Fruit fly (Drosophila melanogaster): Measurements from ENCODE around the gene Samuel.

Gene Samuel

DNA sequence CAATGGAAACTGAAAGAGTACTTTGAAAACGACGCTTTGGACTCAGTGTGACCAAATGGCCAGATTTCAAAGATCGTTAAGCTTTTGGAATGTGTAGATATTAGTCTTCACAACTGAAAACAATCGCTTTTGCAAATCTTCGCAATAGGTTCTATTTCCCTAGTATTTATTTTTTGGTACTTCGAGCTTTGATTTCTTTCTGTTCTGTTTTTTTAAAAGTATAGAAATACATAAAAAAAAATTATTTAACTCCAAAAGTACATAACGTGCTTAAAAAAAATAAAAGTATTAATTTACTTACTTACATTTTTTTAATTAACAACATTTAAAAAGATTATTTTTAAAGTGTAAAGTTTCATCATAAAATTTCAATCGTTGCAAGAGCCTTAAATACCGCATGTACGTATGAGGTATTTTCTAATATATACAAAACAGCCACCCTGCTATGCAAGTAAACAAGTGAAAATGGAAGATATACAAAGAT lies 79.4 kb downstream of the Samuel start, which contains the start of the genes piwi and CG12253 (continued):
- no peak for TF ChIP-seq Hey (tag; optimal IDR thresholded peaks at IDR 0.05)
- TF ChIP-seq pfk (GFP tag; optimal IDR thresholded peaks at IDR 0.05), result no peak
- TF ChIP-seq Sry-β (GFP tag; optimal IDR thresholded peaks at IDR 0.05), result no peak
- no peak for TF ChIP-seq CG7987 (GFP tag; optimal IDR thresholded peaks at IDR 0.05)
- no peak for TF ChIP-seq so (GFP tag; IDR thresholded peaks at IDR 0.05)
- no peak for TF ChIP-seq CG6272 (GFP tag; IDR thresholded peaks at IDR 0.05)
- TF ChIP-seq Sox100B (GFP tag; optimal IDR thresholded peaks at IDR 0.05), result peak; percentile 68
- TF ChIP-seq CrebB (tag; optimal IDR thresholded peaks at IDR 0.05), result peak; percentile 8
- no peak for TF ChIP-seq crc (GFP tag; optimal IDR thresholded peaks at IDR 0.05)
- TF ChIP-seq oc (tag; optimal IDR thresholded peaks at IDR 0.05), result no peak
- TF ChIP-seq Jarid2 (GFP tag; optimal IDR thresholded peaks at IDR 0.05), result no peak
- TF ChIP-seq CG6791 (GFP tag; IDR thresholded peaks at IDR 0.05; ENCODE audit: partially characterized antibody), result no peak
- no peak for TF ChIP-seq CG34224 (GFP tag; IDR thresholded peaks at IDR 0.05; ENCODE audit: partially characterized antibody)
- TF ChIP-seq stc (GFP tag; IDR thresholded peaks at IDR 0.05), result no peak
- TF ChIP-seq CG6683 (GFP tag; optimal IDR thresholded peaks at IDR 0.05), result no peak
- TF ChIP-seq phol (tag; optimal IDR thresholded peaks at IDR 0.05), result peak; percentile 80
- no peak for TF ChIP-seq CG11696 (GFP tag; IDR thresholded peaks at IDR 0.05)
- no peak for TF ChIP-seq nau (GFP tag; optimal IDR thresholded peaks at IDR 0.05)
- peak; percentile 64; the same call in 1 of the 2 replicates for TF ChIP-seq ro (GFP tag; IDR thresholded peaks at IDR 0.05)
- TF ChIP-seq B-H1 (GFP tag; IDR thresholded peaks at IDR 0.05), result no peak
- no peak for TF ChIP-seq CG3726 (GFP tag; IDR thresholded peaks at IDR 0.05)
- no peak for TF ChIP-seq CG10321 (GFP tag; IDR thresholded peaks at IDR 0.05)
- TF ChIP-seq gro (GFP tag; optimal IDR thresholded peaks at IDR 0.05), result no peak
- no peak for TF ChIP-seq CG6654 (GFP tag; optimal IDR thresholded peaks at IDR 0.05)
- no peak for TF ChIP-seq YL-1 (GFP tag; optimal IDR thresholded peaks at IDR 0.05)
- peak; percentile 70 for TF ChIP-seq fd96Cb (tag; optimal IDR thresholded peaks at IDR 0.05)

DNA sequence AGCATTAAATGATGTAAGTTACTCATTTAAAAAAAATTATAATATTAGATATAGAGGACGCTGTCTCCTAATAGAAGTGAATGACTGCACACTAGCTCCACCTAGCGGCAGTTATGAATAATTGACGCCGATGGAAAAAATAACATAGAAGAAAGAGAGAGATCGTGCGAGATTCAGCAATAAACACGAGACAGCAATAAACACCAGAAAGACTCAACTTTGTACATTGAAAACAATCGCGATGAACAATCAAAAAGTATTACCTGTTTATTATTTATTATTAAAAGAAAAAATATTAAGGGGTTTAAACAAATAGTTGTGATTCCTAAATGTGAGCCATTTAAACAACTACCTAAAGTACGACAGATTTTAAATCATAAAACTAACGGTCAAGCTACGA lies 80.7 kb downstream of the Samuel start:
- TF ChIP-seq CG34422 (GFP tag; IDR thresholded peaks at IDR 0.05), result peak; percentile 68
- TF ChIP-seq CG13624 (GFP tag; optimal IDR thresholded peaks at IDR 0.05), result peak; percentile 3
- TF ChIP-seq zf30C (GFP tag; optimal IDR thresholded peaks at IDR 0.05), result peak; percentile 49
- TF ChIP-seq ara (GFP tag; IDR thresholded peaks at IDR 0.05), result peak; percentile 63; the same call in 1 of the 2 replicates
- TF ChIP-seq phol (tag; optimal IDR thresholded peaks at IDR 0.05), result peak; percentile 54
- no peak for TF ChIP-seq CG12219 (GFP tag; optimal IDR thresholded peaks at IDR 0.05)
- peak; percentile 26; the same call in 1 of the 2 replicates for TF ChIP-seq Atf6 (GFP tag; IDR thresholded peaks at IDR 0.05)
- TF ChIP-seq hth (optimal IDR thresholded peaks at IDR 0.05), result no peak
- peak; percentile 7 for TF ChIP-seq CG8281 (tag; optimal IDR thresholded peaks at IDR 0.05)
- TF ChIP-seq Spps (tag; optimal IDR thresholded peaks at IDR 0.05), result peak; percentile 38
- peak; percentile 56 for TF ChIP-seq H15 (GFP tag; IDR thresholded peaks at IDR 0.05)
- TF ChIP-seq CG31441 (GFP tag; IDR thresholded peaks at IDR 0.05), result peak; percentile 67
- TF ChIP-seq CG4617 (GFP tag; optimal IDR thresholded peaks at IDR 0.05; ENCODE audit: borderline replicate concordance), result no peak
- TF ChIP-seq bowl (GFP tag; IDR thresholded peaks at IDR 0.05), result 0 out of 2 replicates have a peak, but pooled peaks have one; percentile 9
- peak; percentile 4 for TF ChIP-seq CG1602 (GFP tag; optimal IDR thresholded peaks at IDR 0.05)
- TF ChIP-seq CG9215 (GFP tag; IDR thresholded peaks at IDR 0.05), result no peak
- TF ChIP-seq NFAT (GFP tag; IDR thresholded peaks at IDR 0.05), result peak; percentile 66
- TF ChIP-seq CG4730 (GFP tag; IDR thresholded peaks at IDR 0.05), result 0 out of 2 replicates have a peak, but pooled peaks have one; percentile 23
- TF ChIP-seq CG14710 (tag; optimal IDR thresholded peaks at IDR 0.05), result peak; percentile 47
- peak; percentile 47 for TF ChIP-seq CG5953 (GFP tag; IDR thresholded peaks at IDR 0.05)
- no peak for TF ChIP-seq CG18599 (GFP tag; optimal IDR thresholded peaks at IDR 0.05)
- peak; percentile 65 for TF ChIP-seq CG14441 (GFP tag; IDR thresholded peaks at IDR 0.05)
- TF ChIP-seq btn (GFP tag; optimal IDR thresholded peaks at IDR 0.05), result no peak
- TF ChIP-seq CTCF (GFP tag; optimal IDR thresholded peaks at IDR 0.05), result peak; percentile 97
- peak; percentile 34 for TF ChIP-seq dmrt11E (tag; optimal IDR thresholded peaks at IDR 0.05)
- TF ChIP-seq CG17612 (GFP tag; IDR thresholded peaks at IDR 0.05), result peak; percentile 26; the same call in 1 of the 2 replicates
- TF ChIP-seq CG3726 (GFP tag; IDR thresholded peaks at IDR 0.05), result 0 out of 3 replicates have a peak, but pooled peaks have one; percentile 37
- peak; percentile 58 for TF ChIP-seq CG9932 (GFP tag; IDR thresholded peaks at IDR 0.05)
- TF ChIP-seq ro (GFP tag; IDR thresholded peaks at IDR 0.05), result no peak

Data from whole organism, embryonic.